Fruit fly (Drosophila melanogaster) whole organism, wandering third instar larva: ENCODE measurements around the gene Dok.

Experiments
- h ChIP-seq: fragments of 200-800 bp; sonication (Bioruptor generic); optimal IDR thresholded peaks from 3 replicates; lab custom pipeline; 2016; ENCODE audit warnings: missing biosample characterization, mild to moderate bottlenecking, missing genetic modification characterization
- jim ChIP-seq: fragments of 175-275, 200-325 bp; sonication (Bioruptor generic); optimal IDR thresholded peaks from 2 replicates; lab custom pipeline; 2016; ENCODE audit warnings: missing biosample characterization, mild to moderate bottlenecking, missing genetic modification characterization
- psq ChIP-seq: fragments of 200-800 bp; sonication (Bioruptor generic); optimal IDR thresholded peaks from 3 replicates; lab custom pipeline; 2017; ENCODE audit warnings: missing biosample characterization, mild to moderate bottlenecking, missing genetic modification characterization, moderate library complexity
- usp ChIP-seq: fragments of >200 bp; optimal IDR thresholded peaks from 2 replicates; lab custom pipeline; 2017; ENCODE audit warnings: missing biosample characterization, missing genetic modification characterization

DNA sequence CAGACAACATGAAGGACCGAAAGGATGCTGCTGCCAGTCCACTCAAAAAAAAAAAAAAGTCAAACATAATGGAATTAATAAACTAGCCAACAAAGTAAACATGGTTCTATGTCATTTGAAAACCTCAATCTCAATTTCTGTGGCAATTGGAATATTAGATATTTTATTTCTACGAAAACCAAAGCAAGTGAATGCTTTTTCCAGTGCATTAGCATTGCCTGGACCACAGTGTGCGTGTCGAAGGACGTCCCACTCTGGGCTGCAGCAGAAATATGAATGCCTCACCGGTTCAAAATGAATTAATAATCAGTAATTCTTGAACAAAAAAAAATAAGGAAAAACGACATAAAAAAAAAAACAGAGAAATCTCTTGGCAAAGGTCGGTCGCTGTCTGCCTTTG, 48.5 kb downstream of the Dok start:
- TF ChIP-seq jim (GFP tag; lab: Kevin White, UChicago) (no peak), usp (GFP tag; lab: Kevin White, UChicago) (no peak), h (peak; percentile 16), psq (GFP tag; lab: Kevin White, UChicago) (no peak)
